Fruit fly (Drosophila melanogaster): ENCODE results near the gene CG31789.
A peak's percentile ranks its signal among the peaks of the same experiment; 100 is the strongest.

The CG31789 gene

dm6 chr2L:18563020-18563546 is 42.6 kb upstream of the CG31789 start (continued):
- TF ChIP-seq row (GFP tag; IDR thresholded peaks at IDR 0.05) = no peak
- TF ChIP-seq toy (GFP tag; IDR thresholded peaks at IDR 0.05) = no peak
- TF ChIP-seq CG32772 (GFP tag; IDR thresholded peaks at IDR 0.05) = no peak
- TF ChIP-seq CG8944 (GFP tag; optimal IDR thresholded peaks at IDR 0.05) = no peak
- no peak for TF ChIP-seq CG17912 (GFP tag; optimal IDR thresholded peaks at IDR 0.05)
- no peak for TF ChIP-seq CG10274 (GFP tag; optimal IDR thresholded peaks at IDR 0.05)
- TF ChIP-seq wek (GFP tag; optimal IDR thresholded peaks at IDR 0.05) = peak; percentile 66
- TF ChIP-seq Atf6 (GFP tag; IDR thresholded peaks at IDR 0.05) = no peak
- no peak for TF ChIP-seq Sox102F (GFP tag; optimal IDR thresholded peaks at IDR 0.05)
- peak; percentile 40 for TF ChIP-seq kni (GFP tag; optimal IDR thresholded peaks at IDR 0.05)
- TF ChIP-seq sob (GFP tag; IDR thresholded peaks at IDR 0.05) = no peak; the same call in 1 of the 2 replicates
- TF ChIP-seq fu2 (GFP tag; optimal IDR thresholded peaks at IDR 0.05) = no peak
- TF ChIP-seq tio (GFP tag; optimal IDR thresholded peaks at IDR 0.05) = no peak
- no peak for TF ChIP-seq maf-S (GFP tag; optimal IDR thresholded peaks at IDR 0.05)
- TF ChIP-seq dmrt11E (tag; optimal IDR thresholded peaks at IDR 0.05) = no peak
- TF ChIP-seq CG8924 (tag; optimal IDR thresholded peaks at IDR 0.05) = no peak
- TF ChIP-seq CG14441 (GFP tag; IDR thresholded peaks at IDR 0.05) = no peak
- no peak for TF ChIP-seq CG3838 (GFP tag; optimal IDR thresholded peaks at IDR 0.05)
- TF ChIP-seq CG33557 (GFP tag; optimal IDR thresholded peaks at IDR 0.05) = no peak
- TF ChIP-seq so (GFP tag; IDR thresholded peaks at IDR 0.05) = peak; percentile 73; the same call in 2 of the 3 replicates
- TF ChIP-seq Tbp (GFP tag; optimal IDR thresholded peaks at IDR 0.05) = no peak
- TF ChIP-seq CG10321 (GFP tag; IDR thresholded peaks at IDR 0.05) = no peak
- no peak for TF ChIP-seq Hmx (GFP tag; optimal IDR thresholded peaks at IDR 0.05)
- TF ChIP-seq sc (optimal IDR thresholded peaks at IDR 0.05) = no peak
- no peak for TF ChIP-seq sc (GFP tag; optimal IDR thresholded peaks at IDR 0.05)
- no peak for TF ChIP-seq Doc2 (GFP tag; IDR thresholded peaks at IDR 0.05)
- TF ChIP-seq Dip3 (GFP tag; optimal IDR thresholded peaks at IDR 0.05) = no peak
- no peak for TF ChIP-seq CG15011 (GFP tag; optimal IDR thresholded peaks at IDR 0.05)
- no peak for TF ChIP-seq dimm (GFP tag; IDR thresholded peaks at IDR 0.05)
- TF ChIP-seq GATAe (GFP tag; conservative IDR thresholded peaks at IDR 0.05) = no peak
- TF ChIP-seq danr (GFP tag; IDR thresholded peaks at IDR 0.05) = no peak
- no peak for TF ChIP-seq CG3163 (GFP tag; optimal IDR thresholded peaks at IDR 0.05)
- TF ChIP-seq CG6854 (GFP tag; optimal IDR thresholded peaks at IDR 0.05) = no peak
- no peak for TF ChIP-seq CG15696 (tag; optimal IDR thresholded peaks at IDR 0.05)
- no peak for TF ChIP-seq Abd-B (GFP tag; optimal IDR thresholded peaks at IDR 0.05)
- peak; percentile 91 for TF ChIP-seq psq (GFP tag; optimal IDR thresholded peaks at IDR 0.05)
- no peak for TF ChIP-seq br (optimal IDR thresholded peaks at IDR 0.05)
- TF ChIP-seq CG6683 (GFP tag; optimal IDR thresholded peaks at IDR 0.05) = no peak
- no peak for TF ChIP-seq unpg (GFP tag; optimal IDR thresholded peaks at IDR 0.05)
- TF ChIP-seq p53 (GFP tag; optimal IDR thresholded peaks at IDR 0.05) = no peak
- no peak for TF ChIP-seq CG18262 (tag; optimal IDR thresholded peaks at IDR 0.05)
- no peak for TF ChIP-seq Stat92E (GFP tag; optimal IDR thresholded peaks at IDR 0.05)
- TF ChIP-seq Nf-YB (GFP tag; optimal IDR thresholded peaks at IDR 0.05) = no peak
- TF ChIP-seq nau (GFP tag; optimal IDR thresholded peaks at IDR 0.05) = peak; percentile 47
- no peak for TF ChIP-seq Ravus (GFP tag; IDR thresholded peaks at IDR 0.05)
- no peak for TF ChIP-seq CG16779 (GFP tag; IDR thresholded peaks at IDR 0.05)
- no peak for TF ChIP-seq ken (GFP tag; IDR thresholded peaks at IDR 0.05)
- no peak for TF ChIP-seq CG7987 (GFP tag; optimal IDR thresholded peaks at IDR 0.05)
- no peak for TF ChIP-seq tll (GFP tag; optimal IDR thresholded peaks at IDR 0.05)
- TF ChIP-seq NFAT (GFP tag; IDR thresholded peaks at IDR 0.05) = no peak
- TF ChIP-seq CG7928 (GFP tag; optimal IDR thresholded peaks at IDR 0.05) = no peak
- TF ChIP-seq tx (GFP tag; optimal IDR thresholded peaks at IDR 0.05) = no peak
